Worm (Caenorhabditis elegans) whole organism, L3 larva: ENCODE results near the gene Y105C5B.18.

ENCODE experiments used
- ceh-82 ChIP-seq: fragments of 150-350 bp; optimal IDR thresholded peaks from 2 replicates; lab custom pipeline; 2014; ENCODE audit warnings: missing biosample characterization, missing genetic modification characterization
- lin-39 ChIP-seq: fragments of 150-350 bp; optimal IDR thresholded peaks from 2 replicates; lab custom pipeline; 2018; ENCODE audit warnings: missing biosample characterization, missing genetic modification reagents, missing genetic modification characterization
- pqm-1 ChIP-seq: fragments of 150-350 bp; optimal IDR thresholded peaks from 2 replicates; lab custom pipeline; 2017; ENCODE audit warnings: missing biosample characterization, missing genetic modification characterization, inconsistent platforms
- snpc-4 ChIP-seq: fragments of 150-350 bp; optimal IDR thresholded peaks from 2 replicates; lab custom pipeline; 2014; ENCODE audit warnings: missing biosample characterization, missing genetic modification characterization
- unc-39 ChIP-seq: sonication (generic microtip); optimal IDR thresholded peaks from 4 replicates; lab custom pipeline; 2017; ENCODE audit warnings: missing biosample characterization, missing genetic modification characterization
- unc-62 ChIP-seq: fragments of 150-350 bp; sonication (generic microtip); optimal IDR thresholded peaks from 4 replicates; lab custom pipeline; 2014; ENCODE audit warnings: missing biosample characterization, missing genetic modification reagents, missing genetic modification characterization
- zag-1 ChIP-seq: fragments of 150-350 bp; optimal IDR thresholded peaks from 2 replicates; lab custom pipeline; 2014; ENCODE audit warnings: missing biosample characterization, missing genetic modification characterization

ce11 chrIV:15983920-15984631, 19.7 kb downstream of the Y105C5B.18 start, which contains the start of gene Y105C5B.19:
- peak; percentile 35 for TF ChIP-seq snpc-4
- no peak for TF ChIP-seq unc-39
- TF ChIP-seq unc-62 (GFP tag; lab: Kevin White, UChicago), result no peak
- peak; percentile 15 for TF ChIP-seq pqm-1
- TF ChIP-seq lin-39, result peak; percentile 46
- no peak for TF ChIP-seq ceh-82
- TF ChIP-seq zag-1 (tag; lab: Kevin White, UChicago), result no peak
